ENCODE assay signal across 4 worm cellular contexts in the genomic region with DNA sequence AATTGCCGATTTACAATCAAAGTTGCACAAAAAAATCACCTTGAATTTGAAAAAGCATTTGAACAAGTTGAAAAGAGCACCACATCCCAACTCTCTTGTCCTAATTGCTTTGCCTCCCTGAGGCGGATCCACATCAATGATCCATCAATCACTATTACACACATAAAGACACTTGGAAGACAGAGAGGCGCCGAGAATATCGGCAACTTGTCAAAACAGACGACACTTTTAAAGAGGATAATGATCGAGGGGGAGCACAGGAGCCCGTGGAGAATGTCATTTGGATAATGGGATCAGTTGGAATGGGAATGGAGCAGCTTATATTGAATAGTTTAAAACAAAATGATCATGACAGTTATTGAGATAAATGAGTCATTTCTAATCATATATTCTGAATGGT.
TF ChIP-seq lines count a peak whose summit lies in the region.

No protein-coding gene starts in this region.

TF ChIP-seq in whole organism, L1 larva, 84 proteins besides CTCF, POLR2A, EP300 and RAD21:
- peak; percentile 39 for TF ChIP-seq rnt-1 (tag; optimal IDR thresholded peaks at IDR 0.05; lab: Kevin White, UChicago)
- TF ChIP-seq sox-4 (tag; optimal IDR thresholded peaks at IDR 0.05; lab: Kevin White, UChicago), result no peak
- no peak for TF ChIP-seq tbx-2 (tag; optimal IDR thresholded peaks at IDR 0.05; lab: Kevin White, UChicago)
- no peak for TF ChIP-seq ceh-90 (tag; optimal IDR thresholded peaks at IDR 0.05; lab: Kevin White, UChicago)

TF ChIP-seq in whole organism, L3 larva, 47 proteins besides CTCF, POLR2A, EP300 and RAD21:
- TF ChIP-seq lin-39 (tag; optimal IDR thresholded peaks at IDR 0.05; lab: Kevin White, UChicago), result peak; percentile 30
- no peak for TF ChIP-seq mml-1 (tag; optimal IDR thresholded peaks at IDR 0.05; lab: Kevin White, UChicago)
- peak; percentile 60 for TF ChIP-seq egl-5 (tag; optimal IDR thresholded peaks at IDR 0.05; lab: Kevin White, UChicago)
- TF ChIP-seq ceh-9 (tag; optimal IDR thresholded peaks at IDR 0.05; lab: Kevin White, UChicago), result no peak
- no peak for TF ChIP-seq eor-1 (tag; optimal IDR thresholded peaks at IDR 0.05; lab: Kevin White, UChicago)
- TF ChIP-seq nhr-76 (tag; optimal IDR thresholded peaks at IDR 0.05; lab: Kevin White, UChicago), result no peak
- TF ChIP-seq snpc-4 (tag; optimal IDR thresholded peaks at IDR 0.05; lab: Kevin White, UChicago), result no peak
- no peak for TF ChIP-seq nhr-28 (tag; optimal IDR thresholded peaks at IDR 0.05; lab: Kevin White, UChicago)

TF ChIP-seq in whole organism, late embryonic, 69 proteins besides CTCF, POLR2A, EP300 and RAD21:
- TF ChIP-seq sox-2 (GFP tag; IDR thresholded peaks at IDR 0.05; lab: Robert Waterston, UW) (no peak), lim-6 (tag; optimal IDR thresholded peaks at IDR 0.05; lab: Kevin White, UChicago) (no peak), unc-55 (GFP tag; optimal IDR thresholded peaks at IDR 0.05; lab: Kevin White, UChicago) (peak; percentile 97), hlh-15 (tag; optimal IDR thresholded peaks at IDR 0.05; lab: Kevin White, UChicago) (no peak), ceh-24 (tag; optimal IDR thresholded peaks at IDR 0.05; lab: Kevin White, UChicago) (no peak), rnt-1 (tag; optimal IDR thresholded peaks at IDR 0.05; lab: Kevin White, UChicago) (peak; percentile 27), ceh-30 (tag; optimal IDR thresholded peaks at IDR 0.05; lab: Kevin White, UChicago) (no peak)
TF ChIP-seq in whole organism, late embryonic: peak in this region for 2.

TF ChIP-seq in whole organism, mixed stage, embryonic, 35 proteins besides CTCF, POLR2A, EP300 and RAD21:
- no peak for TF ChIP-seq mep-1 (tag; optimal IDR thresholded peaks at IDR 0.05; lab: Kevin White, UChicago)
- TF ChIP-seq blmp-1 (tag; optimal IDR thresholded peaks at IDR 0.05; lab: Kevin White, UChicago), result no peak
- no peak for TF ChIP-seq bed-3 (GFP tag; optimal IDR thresholded peaks at IDR 0.05; lab: Kevin White, UChicago)
- TF ChIP-seq zip-8 (tag; optimal IDR thresholded peaks at IDR 0.05; lab: Kevin White, UChicago), result no peak
- no peak for TF ChIP-seq ceh-43 (GFP tag; optimal IDR thresholded peaks at IDR 0.05; lab: Kevin White, UChicago)
- no peak for TF ChIP-seq nhr-28 (tag; optimal IDR thresholded peaks at IDR 0.05; lab: Kevin White, UChicago)
- TF ChIP-seq hlh-1 (tag; optimal IDR thresholded peaks at IDR 0.05; lab: Kevin White, UChicago), result peak; percentile 8
- peak; percentile 97 for TF ChIP-seq unc-62 (GFP tag; optimal IDR thresholded peaks at IDR 0.05; lab: Kevin White, UChicago)
- peak; percentile 72 for TF ChIP-seq mab-5 (tag; optimal IDR thresholded peaks at IDR 0.05; lab: Kevin White, UChicago)
- TF ChIP-seq M03D4.4 (tag; optimal IDR thresholded peaks at IDR 0.05; lab: Kevin White, UChicago), result no peak
- peak; percentile 38 for TF ChIP-seq ces-1 (GFP tag; optimal IDR thresholded peaks at IDR 0.05; lab: Kevin White, UChicago)
- no peak for TF ChIP-seq mls-2 (tag; optimal IDR thresholded peaks at IDR 0.05; lab: Kevin White, UChicago)
- peak; percentile 32 for TF ChIP-seq unc-120 (tag; optimal IDR thresholded peaks at IDR 0.05; lab: Kevin White, UChicago; ENCODE audit: poor library complexity, severe bottlenecking)
- TF ChIP-seq ztf-11 (tag; optimal IDR thresholded peaks at IDR 0.05; lab: Kevin White, UChicago), result no peak
- no peak for TF ChIP-seq lin-32 (GFP tag; optimal IDR thresholded peaks at IDR 0.05; lab: Kevin White, UChicago)

Comparison
In these comparisons a context has a peak if more than half of its experiments do, and no peak if none do; other contexts are left out.
1. Of the 10 proteins assayed by ChIP-seq in both whole organism, L1 larva and whole organism, late embryonic: peak only in whole organism, L1 larva: none; only in whole organism, late embryonic: none; in both: rnt-1; in neither: 9.